Worm (Caenorhabditis elegans) whole organism, late embryonic: ENCODE data around the gene mab-3.
"Not testable (repeated sequence)": the region's sequence is repeated elsewhere in the genome, so short reads cannot be mapped to it uniquely, and the experiment has no call there.

ENCODE experiments used
- C08G9.2 ChIP-seq: sonication (generic microtip); optimal IDR thresholded peaks from 2 replicates; lab custom pipeline; 2016; ENCODE audit warnings: mild to moderate bottlenecking, missing genetic modification characterization, moderate library complexity, missing compliant biosample characterization
- C38D4.7 ChIP-seq: fragments of 200-800 bp; sonication (Bioruptor generic); optimal IDR thresholded peaks from 2 replicates; lab custom pipeline; 2018; ENCODE audit warnings: mild to moderate bottlenecking, missing genetic modification characterization, moderate library complexity, missing compliant biosample characterization
- F13H6.1 ChIP-seq: sonication (generic microtip); optimal IDR thresholded peaks from 2 replicates; lab custom pipeline; 2016; ENCODE audit warnings: missing genetic modification characterization, missing compliant biosample characterization
- K02D7.2 ChIP-seq: sonication (generic microtip); optimal IDR thresholded peaks from 2 replicates; lab custom pipeline; 2017; ENCODE audit warnings: mild to moderate bottlenecking, missing genetic modification characterization, missing compliant biosample characterization
- ama-1 ChIP-seq: fragments of 150-350 bp; optimal IDR thresholded peaks from 2 replicates; lab custom pipeline; 2014
- ceh-18 ChIP-seq: sonication (generic microtip); optimal IDR thresholded peaks from 2 replicates; lab custom pipeline; 2016; ENCODE audit warnings: missing genetic modification characterization, missing compliant biosample characterization
- ceh-19 ChIP-seq: fragments of 200-800 bp; sonication (Bioruptor generic); optimal IDR thresholded peaks from 2 replicates; lab custom pipeline; 2018; ENCODE audit warnings: mild to moderate bottlenecking, missing genetic modification characterization, missing compliant biosample characterization
- ceh-22 ChIP-seq: sonication (generic microtip); optimal IDR thresholded peaks from 2 replicates; lab custom pipeline; 2017; ENCODE audit warnings: missing biosample characterization, missing genetic modification characterization
- ceh-31 ChIP-seq: sonication (generic microtip); optimal IDR thresholded peaks from 2 replicates; lab custom pipeline; 2016; ENCODE audit warnings: missing genetic modification characterization, missing compliant biosample characterization
- ceh-34 ChIP-seq: sonication (generic microtip); optimal IDR thresholded peaks from 2 replicates; lab custom pipeline; 2016; ENCODE audit warnings: mild to moderate bottlenecking, missing genetic modification characterization, missing compliant biosample characterization
- ceh-45 ChIP-seq: fragments of 200-800 bp; sonication (Bioruptor generic); IDR thresholded peaks from 2 replicates; pipeline ENCODE4 v1.3.6; 2022; ENCODE audit warnings: missing genetic modification reagents, missing genetic modification characterization, missing compliant biosample characterization
- ceh-6 ChIP-seq: fragments of 200-800 bp; sonication (Bioruptor generic); optimal IDR thresholded peaks from 2 replicates; lab custom pipeline; 2018; ENCODE audit warnings: mild to moderate bottlenecking, missing genetic modification characterization, missing compliant biosample characterization
- elt-4 ChIP-seq: sonication (generic microtip); optimal IDR thresholded peaks from 2 replicates; lab custom pipeline; 2016; ENCODE audit warnings: missing genetic modification characterization, missing compliant biosample characterization
- ets-4 ChIP-seq: sonication (generic microtip); optimal IDR thresholded peaks from 2 replicates; lab custom pipeline; 2016; ENCODE audit warnings: missing genetic modification characterization, missing compliant biosample characterization
- eyg-1 ChIP-seq: sonication (generic microtip); optimal IDR thresholded peaks from 2 replicates; lab custom pipeline; 2016; ENCODE audit warnings: missing genotype, missing genetic modification characterization, missing compliant biosample characterization
- fax-1 ChIP-seq: sonication (generic microtip); optimal IDR thresholded peaks from 2 replicates; lab custom pipeline; 2016; ENCODE audit warnings: missing genotype, missing genetic modification characterization, missing compliant biosample characterization
- fkh-10 ChIP-seq: fragments of 150-350 bp; optimal IDR thresholded peaks from 2 replicates; lab custom pipeline; 2014; ENCODE audit warnings: missing biosample characterization, missing genetic modification reagents, missing genetic modification characterization
- hlh-15 ChIP-seq: sonication (generic microtip); optimal IDR thresholded peaks from 2 replicates; lab custom pipeline; 2016; ENCODE audit warnings: missing genetic modification characterization, missing compliant biosample characterization
- hlh-30 ChIP-seq: sonication (generic microtip); optimal IDR thresholded peaks from 2 replicates; lab custom pipeline; 2017; ENCODE audit warnings: antibody characterized with exemption, missing genetic modification characterization, missing compliant biosample characterization; ENCODE audit not compliant: insufficient read depth
- hlh-6 ChIP-seq: sonication (generic microtip); optimal IDR thresholded peaks from 2 replicates; lab custom pipeline; 2016; ENCODE audit warnings: missing genotype, missing genetic modification characterization, missing compliant biosample characterization
- hlh-8 ChIP-seq: sonication (generic microtip); optimal IDR thresholded peaks from 2 replicates; lab custom pipeline; 2016; ENCODE audit warnings: missing genotype, missing genetic modification characterization, missing compliant biosample characterization
- lim-6 ChIP-seq: sonication (generic microtip); optimal IDR thresholded peaks from 2 replicates; lab custom pipeline; 2016; ENCODE audit warnings: missing genetic modification characterization, missing compliant biosample characterization
- lin-11 ChIP-seq: fragments of 200-800 bp; sonication (Bioruptor generic); optimal IDR thresholded peaks from 2 replicates; lab custom pipeline; 2018; ENCODE audit warnings: mild to moderate bottlenecking, missing genetic modification characterization, missing compliant biosample characterization
- pag-3 ChIP-seq: sonication (generic microtip); optimal IDR thresholded peaks from 2 replicates; lab custom pipeline; 2016; ENCODE audit warnings: missing compliant biosample characterization, missing genetic modification characterization, borderline replicate concordance
- pax-1 ChIP-seq: fragments of 150-350 bp; optimal IDR thresholded peaks from 2 replicates; lab custom pipeline; 2014; ENCODE audit warnings: missing biosample characterization, missing genetic modification characterization
- pha-2 ChIP-seq: sonication (generic microtip); optimal IDR thresholded peaks from 2 replicates; lab custom pipeline; 2017; ENCODE audit warnings: mild to moderate bottlenecking, missing genetic modification characterization, missing compliant biosample characterization
- ref-2 ChIP-seq: sonication (generic microtip); optimal IDR thresholded peaks from 2 replicates; lab custom pipeline; 2016; ENCODE audit warnings: missing genetic modification characterization, missing compliant biosample characterization
- sdc-2 ChIP-seq: sonication (generic microtip); optimal IDR thresholded peaks from 2 replicates; lab custom pipeline; 2016; ENCODE audit warnings: missing genotype, missing genetic modification characterization, missing compliant biosample characterization
- sox-2 ChIP-seq: fragments of 200-800 bp; sonication (Bioruptor generic); IDR thresholded peaks from 2 replicates; pipeline ENCODE4 v1.3.6; 2022; ENCODE audit warnings: missing genetic modification reagents, missing genetic modification characterization, missing compliant biosample characterization
- sox-4 ChIP-seq: sonication (generic microtip); optimal IDR thresholded peaks from 2 replicates; lab custom pipeline; 2017; ENCODE audit warnings: mild to moderate bottlenecking, missing genetic modification characterization, inconsistent platforms, missing compliant biosample characterization
- tbx-2 ChIP-seq: sonication (generic microtip); optimal IDR thresholded peaks from 2 replicates; lab custom pipeline; 2016; ENCODE audit warnings: missing genetic modification characterization, missing compliant biosample characterization
- tbx-7 ChIP-seq: sonication (generic microtip); optimal IDR thresholded peaks from 2 replicates; lab custom pipeline; 2016; ENCODE audit warnings: missing genotype, missing genetic modification characterization, missing compliant biosample characterization
- unc-3 ChIP-seq, 2 experiments: fragments of 200-800 bp in 1 of 2; sonication (Bioruptor generic) in 1 of 2; sonication (generic microtip) in 1 of 2; conservative IDR thresholded peaks in 1 of 2; optimal IDR thresholded peaks in 1 of 2; 2 replicates each; pipeline versions ENCODE4 v1.3.6 to Lab custom; 2016 to 2022; ENCODE audit warnings: missing compliant biosample characterization in 2 of 2, missing genetic modification characterization in 2 of 2, missing genetic modification reagents in 1 of 2

mab-3 gene

DNA sequence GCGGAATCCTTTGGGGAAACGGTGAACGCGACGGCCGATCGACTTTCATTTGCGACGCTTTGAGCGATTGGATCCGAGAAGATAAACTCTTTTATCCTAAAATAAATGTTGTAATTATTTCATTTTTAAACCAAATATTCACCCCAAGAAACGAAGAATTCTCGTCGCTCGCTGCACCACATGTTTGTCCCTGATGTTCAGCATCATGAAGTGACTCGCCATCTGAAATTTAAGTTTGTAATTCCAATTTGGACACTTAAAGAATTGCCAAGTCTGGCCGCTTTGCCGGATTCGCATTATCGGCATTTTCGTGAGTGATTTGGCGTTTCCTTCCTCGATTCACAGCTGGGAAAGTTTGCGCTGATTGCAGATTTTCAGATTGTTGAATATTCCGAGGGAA, 14.0 kb upstream of the mab-3 start, which contains the start of gene Y53C12A.6:
Gene Y53C12A.6 (minus strand): TSS at position 101 of the 400 bp plus-strand sequence.
- TF ChIP-seq hlh-8 (no peak), sox-4 (no peak), fax-1 (tag; lab: Kevin White, UChicago) (no peak), pha-2 (no peak)

DNA sequence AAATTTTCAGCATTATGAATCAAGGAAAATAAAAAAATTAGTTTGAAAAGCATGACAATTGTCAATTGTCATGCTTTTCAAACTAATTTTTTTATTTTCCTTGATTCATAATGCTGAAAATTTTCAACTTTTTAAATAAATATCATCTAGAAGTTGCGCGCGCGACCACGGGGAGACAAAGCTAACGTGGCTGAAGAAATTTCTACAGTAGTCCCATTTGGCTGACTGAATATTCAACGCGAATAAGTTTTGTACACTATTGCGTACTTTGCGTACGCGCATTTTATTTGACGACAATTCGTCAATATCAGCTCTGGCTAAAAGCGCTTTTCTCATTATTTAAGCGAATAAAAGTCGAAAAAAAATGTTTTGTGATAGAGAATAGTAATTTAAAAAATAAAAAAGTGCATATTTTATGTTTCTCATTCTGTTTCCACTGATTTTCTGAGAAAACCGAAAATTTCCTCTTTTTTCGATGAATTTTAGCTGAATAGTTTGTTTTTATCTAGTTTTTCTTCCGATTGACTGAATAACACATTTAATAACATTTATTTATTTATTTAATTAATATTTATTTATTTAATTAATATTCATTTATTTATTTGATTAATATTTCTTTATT, 13.2 kb upstream of the mab-3 start, which contains the start of gene Y53C12A.11:
Gene Y53C12A.11 (minus strand): TSS at position 68 of the 622 bp plus-strand sequence.
- not testable (repeated sequence) for TF ChIP-seq unc-3 (GFP tag; conservative IDR thresholded peaks at IDR 0.05; lab: Robert Waterston, UW); unc-3 (tag; optimal IDR thresholded peaks at IDR 0.05; lab: Kevin White, UChicago); ceh-19 (GFP tag; lab: Kevin White, UChicago); hlh-6

DNA sequence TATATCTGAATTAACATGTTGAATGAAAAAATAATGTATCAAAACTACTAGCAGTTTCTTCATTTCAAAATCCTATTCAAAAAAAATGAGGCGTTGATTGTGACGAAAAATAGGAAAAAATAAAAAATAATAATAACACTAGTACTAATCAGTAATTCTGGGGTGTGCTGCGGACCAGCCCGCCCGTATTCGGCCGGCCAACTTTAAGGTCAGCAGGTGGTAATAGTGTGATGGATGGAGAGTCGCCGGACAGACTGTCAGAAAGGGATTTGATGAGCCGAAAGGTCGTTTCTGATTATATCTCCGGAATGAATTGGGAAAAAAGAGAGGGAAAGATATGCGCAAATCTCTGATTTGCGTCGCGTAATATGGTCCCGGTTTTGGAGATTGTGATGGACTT, 7.5 kb upstream of the mab-3 start, which contains the start of gene cutl-2:
Gene cutl-2 (minus strand): TSS at position 210 of the 400 bp plus-strand sequence.
- no peak for TF ChIP-seq ceh-18
- no peak for TF ChIP-seq hlh-15 (tag; lab: Kevin White, UChicago)
- no peak for TF ChIP-seq pax-1 (tag; lab: Kevin White, UChicago)
- TF ChIP-seq tbx-7 (tag; lab: Kevin White, UChicago), result no peak
- no peak for TF ChIP-seq sdc-2
- no peak for TF ChIP-seq ref-2 (tag; lab: Kevin White, UChicago)
- no peak for TF ChIP-seq fax-1 (tag; lab: Kevin White, UChicago)
- no peak for TF ChIP-seq elt-4 (tag; lab: Kevin White, UChicago)
- no peak for TF ChIP-seq ceh-6 (GFP tag; lab: Kevin White, UChicago)
- TF ChIP-seq lin-11 (tag; lab: Kevin White, UChicago), result no peak
- TF ChIP-seq K02D7.2 (tag; lab: Kevin White, UChicago), result no peak
- TF ChIP-seq hlh-30 (tag; lab: Kevin White, UChicago), result no peak
- TF ChIP-seq ceh-34 (tag; lab: Kevin White, UChicago), result no peak
- no peak for TF ChIP-seq lim-6 (tag; lab: Kevin White, UChicago)
- TF ChIP-seq hlh-6, result no peak
- TF ChIP-seq ama-1, result no peak
- TF ChIP-seq ceh-45 (GFP tag; lab: Robert Waterston, UW), result no peak

DNA sequence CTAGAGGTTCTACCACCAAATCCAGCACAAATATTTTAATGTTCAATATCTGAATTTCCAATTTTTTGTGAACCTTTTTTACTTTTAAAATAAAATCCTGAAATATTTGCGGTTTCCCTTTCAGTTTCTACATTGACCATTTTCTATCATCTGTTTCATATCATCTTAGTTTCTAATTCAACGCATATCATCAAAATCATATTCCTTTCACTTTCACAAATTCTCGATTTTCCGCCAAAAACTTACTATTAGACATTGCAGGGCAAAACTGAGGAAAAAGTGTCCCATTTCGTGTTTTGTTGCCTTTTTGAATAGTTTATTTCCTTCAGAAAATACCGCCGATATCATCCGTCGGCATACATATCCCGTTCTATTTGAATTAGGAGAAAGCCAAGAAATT, 6.9 kb upstream of the mab-3 start:
- TF ChIP-seq F13H6.1 (tag; lab: Kevin White, UChicago), result no peak
- TF ChIP-seq fkh-10 (GFP tag; lab: Kevin White, UChicago), result no peak
- TF ChIP-seq eyg-1 (tag; lab: Kevin White, UChicago), result no peak
- no peak for TF ChIP-seq hlh-6
- TF ChIP-seq tbx-2 (tag; lab: Kevin White, UChicago), result no peak
- TF ChIP-seq ceh-34 (tag; lab: Kevin White, UChicago), result no peak
- TF ChIP-seq C08G9.2 (tag; lab: Kevin White, UChicago), result no peak
- TF ChIP-seq sox-2 (GFP tag; lab: Robert Waterston, UW), result no peak
- no peak for TF ChIP-seq ceh-22 (tag; lab: Kevin White, UChicago)
- TF ChIP-seq pag-3 (tag; lab: Kevin White, UChicago), result no peak

DNA sequence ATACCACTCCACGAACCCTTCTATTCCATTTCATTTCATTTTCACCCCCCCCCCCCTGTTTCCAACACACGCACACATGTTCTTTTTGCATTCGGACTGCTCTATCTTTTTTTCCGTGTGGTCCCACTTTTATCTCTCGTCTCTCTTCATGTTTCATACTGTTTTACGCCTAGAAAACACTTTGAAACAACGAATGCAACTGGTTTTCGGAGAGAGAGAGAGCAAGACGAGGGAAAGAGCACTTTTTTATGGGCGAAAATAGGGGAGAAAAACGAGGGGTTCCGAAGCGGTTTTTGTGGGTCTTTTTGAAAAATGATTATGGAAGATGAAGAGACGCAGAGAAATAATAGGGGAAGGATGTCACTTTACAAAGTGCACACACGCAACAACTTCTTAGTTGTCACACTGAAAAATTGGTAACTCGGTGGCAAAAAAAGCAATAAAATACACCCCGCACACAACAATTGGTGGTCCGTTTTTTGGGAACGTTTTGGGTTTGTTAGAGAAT, 4.7 kb upstream of the mab-3 start:
- TF ChIP-seq ceh-31 (tag; lab: Kevin White, UChicago) (no peak), ets-4 (tag; lab: Kevin White, UChicago) (no peak), C38D4.7 (GFP tag; lab: Kevin White, UChicago) (no peak), sdc-2 (no peak), hlh-30 (tag; lab: Kevin White, UChicago) (no peak)
